Fruit fly (Drosophila melanogaster) whole organism: ENCODE measurements around the gene sog.

Experiments
- CG8478 ChIP-seq: fragments of >200 bp; optimal IDR thresholded peaks from 2 replicates; lab custom pipeline; 2018; ENCODE audit warnings: inconsistent platforms
- Dll ChIP-seq: fragments of >200 bp; optimal IDR thresholded peaks from 2 replicates; lab custom pipeline; 2017
- EcR ChIP-seq, 2 experiments: fragments of >200 bp; optimal IDR thresholded peaks; 2 replicates each; lab custom pipeline; 2017; ENCODE audit warnings: missing biosample characterization in 2 of 2, missing genetic modification characterization in 2 of 2, missing genetic modification reagents in 2 of 2
- pan ChIP-seq: fragments of >200 bp; optimal IDR thresholded peaks from 2 replicates; lab custom pipeline; 2017
- psq ChIP-seq: fragments of >200 bp; optimal IDR thresholded peaks from 2 replicates; lab custom pipeline; 2017
- usp ChIP-seq: fragments of >200 bp; optimal IDR thresholded peaks from 2 replicates; lab custom pipeline; 2017; ENCODE audit warnings: missing biosample characterization, missing genetic modification characterization, mixed read lengths

Gene sog

DNA sequence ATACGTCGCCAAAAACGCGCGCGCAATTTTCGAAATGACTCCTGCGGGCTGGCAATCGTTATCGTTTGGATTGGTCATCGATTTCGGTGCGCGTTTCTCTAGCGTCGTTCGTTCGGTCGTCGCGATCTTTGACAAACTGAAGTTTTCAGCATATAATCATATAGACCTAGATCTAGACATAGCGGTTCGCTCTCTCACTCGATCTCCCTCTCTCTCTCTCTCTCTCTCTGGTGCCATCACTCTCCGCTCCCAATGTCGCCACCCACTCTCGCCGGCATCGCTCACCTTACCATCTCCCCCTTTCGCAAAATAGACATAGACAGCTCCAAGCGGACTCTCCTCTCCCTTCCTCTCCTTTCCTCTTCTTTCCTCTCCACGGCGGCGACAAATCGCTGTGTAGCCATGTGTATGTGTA is at the start of gene sog:
TSS of gene sog (minus strand) at position 122 of the 415 bp plus-strand sequence.
- TF ChIP-seq EcR (GFP tag; optimal IDR thresholded peaks at IDR 0.05; lab: Kevin White, UChicago), result no peak
- TF ChIP-seq Dll (lab: Kevin White, UChicago), result no peak
- TF ChIP-seq usp (GFP tag; lab: Kevin White, UChicago), result no peak
- no peak for TF ChIP-seq pan (lab: Kevin White, UChicago)
- TF ChIP-seq CG8478 (lab: Kevin White, UChicago), result no peak
- no peak for TF ChIP-seq psq (lab: Kevin White, UChicago)

DNA sequence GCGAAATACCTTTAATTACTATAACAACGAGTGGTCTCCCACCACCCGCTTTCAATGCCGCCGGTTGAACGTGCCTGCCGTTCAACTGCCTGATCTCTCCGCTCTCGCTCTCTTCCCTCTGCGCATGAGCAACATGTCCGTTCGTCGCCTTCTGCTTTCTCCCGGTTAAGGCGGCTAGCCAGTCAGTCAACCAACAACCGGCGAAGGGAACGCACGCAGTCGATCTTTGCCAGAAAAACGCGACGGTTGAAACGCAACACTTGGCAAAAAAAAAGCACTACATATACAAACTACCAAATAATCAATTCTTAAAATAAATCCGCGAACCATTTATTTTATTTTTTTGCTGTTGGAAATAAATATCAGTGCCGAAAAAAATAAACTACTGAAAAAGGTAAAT is 42.1 kb upstream of the sog start, which contains the start of gene CG12708:
TSS of gene CG12708 (plus strand) at position 183 of the 400 bp plus-strand sequence.
- TF ChIP-seq pan (lab: Kevin White, UChicago) (no peak), Dll (lab: Kevin White, UChicago) (no peak), EcR (GFP tag; optimal IDR thresholded peaks at IDR 0.05; lab: Kevin White, UChicago) (no peak), CG8478 (lab: Kevin White, UChicago) (no peak), usp (GFP tag; lab: Kevin White, UChicago) (no peak)

DNA sequence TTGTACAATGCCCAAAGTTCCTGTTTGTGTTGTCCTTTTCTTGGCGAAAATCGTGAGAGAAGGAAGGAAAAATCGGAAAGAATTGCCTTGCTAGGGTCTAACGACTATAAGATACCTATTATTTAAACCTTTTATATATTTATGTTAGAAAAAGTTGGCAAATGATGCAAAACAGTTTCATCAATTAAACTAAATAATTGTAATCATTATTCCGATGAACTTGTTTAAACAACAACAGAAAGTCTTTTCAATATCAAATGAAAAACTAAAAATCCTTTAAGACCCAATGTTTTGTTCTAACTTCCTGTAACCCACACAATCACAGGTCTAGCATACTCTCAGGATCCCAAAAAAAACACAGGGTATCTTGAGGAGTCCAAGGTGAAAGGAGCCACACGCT is 41.1 kb upstream of the sog start:
- TF ChIP-seq psq (lab: Kevin White, UChicago) (no peak), pan (lab: Kevin White, UChicago) (no peak), Dll (lab: Kevin White, UChicago) (no peak), usp (GFP tag; lab: Kevin White, UChicago) (no peak), EcR (GFP tag; optimal IDR thresholded peaks at IDR 0.05; lab: Kevin White, UChicago) (no peak), CG8478 (lab: Kevin White, UChicago) (no peak)

DNA sequence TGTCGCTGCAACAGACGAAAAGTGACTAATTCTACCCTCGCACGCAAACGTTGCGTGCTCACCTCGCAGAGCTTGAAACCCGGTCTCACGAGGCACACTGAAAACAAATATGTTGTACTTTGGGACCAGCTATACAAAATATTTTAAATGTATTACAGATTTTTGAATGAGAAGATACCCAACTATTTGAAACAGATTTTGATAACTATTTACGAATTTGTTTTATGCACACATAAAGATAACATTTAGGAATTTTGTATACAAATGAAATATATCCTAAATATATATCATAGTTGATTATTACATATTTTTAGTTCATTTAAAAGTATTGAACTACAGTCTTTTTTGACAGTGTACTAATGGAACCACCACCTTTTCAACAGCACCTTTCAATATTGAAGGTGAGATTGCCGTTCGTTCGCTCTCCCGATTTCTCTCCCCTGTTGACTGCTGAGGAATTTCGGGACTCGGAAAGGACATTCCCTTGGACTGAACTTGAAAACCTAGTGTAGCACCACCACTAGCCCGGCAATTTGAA is 37.9 kb upstream of the sog start, which contains the start of gene CG15646:
TSS of gene CG15646 (minus strand) at position 4 of the 538 bp plus-strand sequence.
- TF ChIP-seq Dll (lab: Kevin White, UChicago), result no peak
- no peak for TF ChIP-seq CG8478 (lab: Kevin White, UChicago)
- TF ChIP-seq EcR (GFP tag; optimal IDR thresholded peaks at IDR 0.05; lab: Kevin White, UChicago), result no peak
- no peak for TF ChIP-seq psq (lab: Kevin White, UChicago)
- no peak for TF ChIP-seq pan (lab: Kevin White, UChicago)
- no peak for TF ChIP-seq usp (GFP tag; lab: Kevin White, UChicago)

DNA sequence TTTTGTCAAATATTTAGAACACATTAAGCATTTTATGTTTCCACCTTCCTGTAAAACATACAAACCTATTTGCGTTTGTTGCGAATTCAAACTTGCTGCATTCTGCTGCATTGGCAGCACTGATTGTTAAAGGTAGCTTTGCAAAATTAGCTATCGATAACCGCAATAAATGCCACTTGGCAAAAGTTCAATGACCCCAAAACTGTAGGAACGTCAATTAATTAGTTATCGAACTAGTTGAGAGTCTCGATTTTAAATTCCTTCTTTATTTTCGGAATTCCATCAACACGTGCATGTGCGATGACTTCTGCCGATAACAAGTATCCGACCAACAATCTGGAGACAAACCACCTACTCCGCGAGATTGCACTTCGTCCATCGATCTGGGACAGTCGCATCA is 29.1 kb upstream of the sog start, which contains the start of gene CG8119:
TSS of gene CG8119 (plus strand) at position 301 of the 400 bp plus-strand sequence.
- TF ChIP-seq pan (lab: Kevin White, UChicago), result no peak

DNA sequence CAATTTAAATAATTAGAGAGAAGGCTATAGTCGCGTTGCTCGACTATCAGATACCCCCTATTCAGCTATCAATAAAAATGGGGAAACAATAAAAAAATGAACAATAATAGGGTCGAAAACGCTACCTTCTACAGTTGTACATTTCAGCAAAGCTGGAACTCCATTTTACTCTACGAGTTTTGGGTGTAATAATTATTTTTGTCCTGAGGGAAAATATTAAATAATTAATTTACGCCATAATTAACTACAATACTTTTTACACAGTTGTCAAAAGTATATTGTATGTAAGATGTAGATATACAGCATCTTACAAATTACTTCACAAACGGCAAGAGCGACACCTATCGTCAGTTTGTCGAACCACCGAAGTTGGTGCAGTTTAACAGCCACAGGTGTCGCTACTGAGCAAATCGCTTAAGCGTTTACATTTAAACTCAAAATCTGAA is 20.2 kb upstream of the sog start:
- TF ChIP-seq Dll (lab: Kevin White, UChicago) (no peak), usp (GFP tag; lab: Kevin White, UChicago) (no peak), psq (lab: Kevin White, UChicago) (no peak), EcR (GFP tag; optimal IDR thresholded peaks at IDR 0.05; lab: Kevin White, UChicago) (no peak), CG8478 (lab: Kevin White, UChicago) (no peak), pan (lab: Kevin White, UChicago) (no peak)

DNA sequence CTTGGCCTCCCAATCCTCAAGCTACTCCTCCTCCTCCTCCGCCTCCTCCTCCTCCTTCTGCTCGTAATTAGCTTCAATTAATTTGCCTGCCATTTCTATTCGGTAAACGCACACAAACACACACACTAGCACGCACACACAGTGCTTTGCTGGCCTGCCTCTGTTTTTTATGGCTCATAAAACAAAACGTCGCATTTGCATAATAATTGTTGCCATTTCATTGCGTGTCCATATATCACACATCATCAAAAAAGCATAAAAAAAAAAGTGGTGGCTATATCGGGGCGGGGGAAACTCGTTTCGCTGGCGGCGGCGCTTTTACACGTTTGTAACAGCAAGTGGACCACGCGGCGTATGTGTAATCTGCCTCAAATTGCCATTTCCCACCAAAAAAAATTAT is 18.3 kb upstream of the sog start:
- TF ChIP-seq pan (lab: Kevin White, UChicago) (no peak), EcR (GFP tag; optimal IDR thresholded peaks at IDR 0.05; lab: Kevin White, UChicago) (no peak), CG8478 (lab: Kevin White, UChicago) (no peak), psq (lab: Kevin White, UChicago) (no peak), usp (GFP tag; lab: Kevin White, UChicago) (no peak), Dll (lab: Kevin White, UChicago) (no peak)

DNA sequence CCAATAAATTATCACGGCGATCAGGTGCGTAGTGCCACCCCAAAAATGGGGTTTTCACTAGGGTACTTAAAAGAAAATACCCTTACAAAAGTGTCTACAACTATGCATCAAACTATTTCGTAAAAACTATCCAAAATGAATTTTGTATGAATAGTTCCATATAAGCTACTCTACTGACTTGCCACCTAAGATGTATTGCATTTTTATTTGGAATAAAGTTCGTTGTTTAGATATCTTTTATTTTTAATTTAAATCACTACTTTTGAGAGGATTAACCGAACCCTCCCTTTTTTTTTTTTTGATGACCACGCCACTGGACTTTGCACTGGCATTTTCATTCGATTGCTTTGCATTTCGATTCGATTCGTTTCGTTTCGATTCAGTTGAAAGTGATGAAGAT is 16.3 kb upstream of the sog start:
- TF ChIP-seq usp (GFP tag; lab: Kevin White, UChicago), result no peak
- no peak for TF ChIP-seq psq (lab: Kevin White, UChicago)
- TF ChIP-seq pan (lab: Kevin White, UChicago), result no peak
- TF ChIP-seq Dll (lab: Kevin White, UChicago), result no peak
- TF ChIP-seq EcR (GFP tag; optimal IDR thresholded peaks at IDR 0.05; lab: Kevin White, UChicago), result no peak

DNA sequence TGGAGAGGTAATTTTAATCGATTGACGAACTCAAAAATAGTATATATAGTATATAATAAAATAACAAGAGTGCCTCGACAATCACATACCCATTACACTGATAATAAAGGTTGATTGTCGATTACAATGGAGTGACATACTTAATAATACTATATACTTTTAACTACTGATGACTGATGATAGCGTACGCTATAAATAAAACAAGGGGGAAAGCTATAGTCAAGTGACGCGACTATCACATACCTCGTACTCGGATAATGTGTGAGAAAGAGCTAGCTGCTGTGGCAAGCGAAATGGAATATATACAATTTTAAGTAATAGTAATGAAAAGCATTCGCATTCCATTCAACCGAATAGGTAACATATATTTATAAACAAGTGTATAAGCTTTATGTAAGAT is 14.9 kb upstream of the sog start:
- TF ChIP-seq usp (GFP tag; lab: Kevin White, UChicago) (no peak), psq (lab: Kevin White, UChicago) (no peak), Dll (lab: Kevin White, UChicago) (no peak), CG8478 (lab: Kevin White, UChicago) (no peak), pan (lab: Kevin White, UChicago) (no peak), EcR (GFP tag; optimal IDR thresholded peaks at IDR 0.05; lab: Kevin White, UChicago) (no peak)

DNA sequence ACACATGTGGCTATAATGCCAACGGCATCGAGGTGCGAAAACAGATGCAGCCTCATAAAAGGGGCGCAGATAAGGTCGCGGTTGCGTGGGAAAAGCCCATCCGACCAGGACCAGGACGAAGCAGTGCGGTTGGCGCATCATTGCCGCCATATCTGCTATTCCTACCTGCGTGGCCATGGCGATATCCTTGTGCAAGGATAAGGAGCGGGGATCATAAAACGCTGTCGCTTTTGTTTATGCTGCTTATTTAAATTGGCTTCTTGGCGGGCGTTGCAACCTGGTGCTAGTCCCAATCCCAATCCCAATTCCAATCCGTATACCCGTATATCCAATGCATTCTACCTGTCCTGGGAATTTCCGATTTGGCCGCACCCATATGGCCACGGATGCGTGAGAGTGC is 13.6 kb upstream of the sog start:
- no peak for TF ChIP-seq EcR (GFP tag; optimal IDR thresholded peaks at IDR 0.05; lab: Kevin White, UChicago)
- no peak for TF ChIP-seq CG8478 (lab: Kevin White, UChicago)
- no peak for TF ChIP-seq pan (lab: Kevin White, UChicago)
- TF ChIP-seq usp (GFP tag; lab: Kevin White, UChicago), result no peak
- no peak for TF ChIP-seq Dll (lab: Kevin White, UChicago)
- TF ChIP-seq psq (lab: Kevin White, UChicago), result no peak

DNA sequence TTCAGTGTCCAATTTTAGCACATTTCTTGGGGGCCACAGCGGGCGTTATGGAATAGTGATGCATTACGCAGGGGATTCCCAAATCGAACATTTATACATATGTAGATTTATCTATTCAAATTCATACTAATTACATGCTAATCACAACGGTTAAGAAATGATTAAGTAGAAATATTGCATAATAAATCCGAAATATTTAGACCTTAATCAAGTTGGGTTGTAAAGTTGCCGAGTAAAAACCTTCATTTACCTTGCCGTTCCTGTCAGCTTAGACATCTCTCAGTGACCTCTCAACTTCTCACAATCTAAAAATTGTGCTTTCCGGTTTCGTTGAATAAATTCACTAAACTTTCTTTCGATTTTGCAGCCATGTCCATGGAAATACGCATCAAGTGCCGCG is 10.7 kb upstream of the sog start, which contains the start of gene CG8117:
TSS of gene CG8117 (plus strand) at position 301 of the 400 bp plus-strand sequence.
- no peak for TF ChIP-seq pan (lab: Kevin White, UChicago)
- TF ChIP-seq psq (lab: Kevin White, UChicago), result no peak
- no peak for TF ChIP-seq usp (GFP tag; lab: Kevin White, UChicago)
- TF ChIP-seq CG8478 (lab: Kevin White, UChicago), result no peak
- TF ChIP-seq Dll (lab: Kevin White, UChicago), result no peak
- no peak for TF ChIP-seq EcR (GFP tag; optimal IDR thresholded peaks at IDR 0.05; lab: Kevin White, UChicago)
